Fruit fly (Drosophila melanogaster) whole organism, embryonic: ENCODE measurements around the gene Tfb5.
A peak's percentile ranks its signal among the peaks of the same experiment; 100 is the strongest.

Source experiments
- Atf-2 ChIP-seq: fragments of 200-800 bp; sonication (Bioruptor generic); optimal IDR thresholded peaks from 2 replicates; lab custom pipeline; 2016; ENCODE audit warnings: missing biosample characterization, missing genetic modification characterization
- BEAF-32 ChIP-seq: fragments of 200-800 bp; sonication (Bioruptor generic); optimal IDR thresholded peaks from 3 replicates; lab custom pipeline; 2017; ENCODE audit warnings: missing biosample characterization, missing genetic modification characterization, mild to moderate bottlenecking, moderate library complexity, missing genetic modification reagents
- C15 ChIP-seq: fragments of 200-800 bp; sonication (Bioruptor generic); IDR thresholded peaks from 3 replicates; pipeline ENCODE4 v1.3.6; 2022; ENCODE audit warnings: missing biosample characterization, missing genetic modification characterization
- CG11504 ChIP-seq: fragments of 200-800 bp; sonication (Bioruptor generic); optimal IDR thresholded peaks from 3 replicates; lab custom pipeline; 2019; ENCODE audit warnings: missing biosample characterization, mild to moderate bottlenecking, missing genetic modification characterization, moderate library complexity
- CG12299 ChIP-seq: fragments of 200-800 bp; sonication (Bioruptor generic); optimal IDR thresholded peaks from 2 replicates; lab custom pipeline; 2018; ENCODE audit warnings: missing biosample characterization, mild to moderate bottlenecking, missing genetic modification characterization
- CG13287 ChIP-seq: fragments of 200-800 bp; sonication (Bioruptor generic); IDR thresholded peaks from 2 replicates; pipeline ENCODE4 v1.3.6; 2022; ENCODE audit warnings: missing biosample characterization, missing genetic modification characterization; ENCODE audit not compliant: partially characterized antibody
- CG15479 ChIP-seq: fragments of 200-800 bp; sonication (Bioruptor generic); optimal IDR thresholded peaks from 3 replicates; lab custom pipeline; 2019; ENCODE audit warnings: missing biosample characterization, mild to moderate bottlenecking, missing genetic modification characterization, moderate library complexity
- CG17568 ChIP-seq: fragments of 200-800 bp; sonication (Bioruptor generic); optimal IDR thresholded peaks from 2 replicates; lab custom pipeline; 2018; ENCODE audit warnings: missing biosample characterization, mild to moderate bottlenecking, missing genetic modification characterization, moderate library complexity
- CG1792 ChIP-seq: fragments of 200-800 bp; sonication (Bioruptor generic); optimal IDR thresholded peaks from 2 replicates; lab custom pipeline; 2016; ENCODE audit warnings: missing biosample characterization, missing genetic modification characterization
- CG6654 ChIP-seq: fragments of 200-800 bp; sonication (Bioruptor generic); optimal IDR thresholded peaks from 2 replicates; lab custom pipeline; 2017; ENCODE audit warnings: missing biosample characterization, mild to moderate bottlenecking, missing genetic modification characterization
- CG6791 ChIP-seq: fragments of 200-800 bp; sonication (Bioruptor generic); IDR thresholded peaks from 3 replicates; pipeline ENCODE4 v1.3.6; 2022; ENCODE audit warnings: missing biosample characterization, missing genetic modification characterization; ENCODE audit not compliant: partially characterized antibody
- CG6813 ChIP-seq: fragments of 200-800 bp; sonication (Bioruptor generic); optimal IDR thresholded peaks from 2 replicates; lab custom pipeline; 2017; ENCODE audit warnings: missing biosample characterization, missing genetic modification characterization, mild to moderate bottlenecking, moderate library complexity, missing genetic modification reagents
- CG7786 ChIP-seq: fragments of 200-800 bp; sonication (Bioruptor generic); optimal IDR thresholded peaks from 2 replicates; lab custom pipeline; 2016; ENCODE audit warnings: missing biosample characterization, missing genetic modification characterization
- CG7963 ChIP-seq: fragments of 200-800 bp; sonication (Bioruptor generic); IDR thresholded peaks from 3 replicates; pipeline ENCODE4 v1.3.6; 2022; ENCODE audit warnings: missing biosample characterization, missing genetic modification characterization; ENCODE audit not compliant: partially characterized antibody
- CHES-1-like ChIP-seq: fragments of 200-800 bp; sonication (Bioruptor generic); optimal IDR thresholded peaks from 2 replicates; lab custom pipeline; 2016; ENCODE audit warnings: missing biosample characterization, missing genetic modification characterization
- Chrac-16 ChIP-seq: fragments of 200-800 bp; sonication (Bioruptor generic); optimal IDR thresholded peaks from 3 replicates; lab custom pipeline; 2016; ENCODE audit warnings: missing biosample characterization, missing genetic modification characterization
- D ChIP-seq, 2 experiments: fragments of 200-800 bp in 1 of 2; fragments of >200 bp in 1 of 2; sonication (Bioruptor generic) in 1 of 2; optimal IDR thresholded peaks; 2 replicates in 1 of 2; 3 replicates in 1 of 2; lab custom pipeline; 2017; ENCODE audit warnings: mild to moderate bottlenecking in 1 of 2, missing biosample characterization in 1 of 2, missing genetic modification characterization in 1 of 2, missing genetic modification reagents in 1 of 2
- Dll ChIP-seq: fragments of 200-800 bp; sonication (Bioruptor generic); IDR thresholded peaks from 4 replicates; pipeline ENCODE4 v1.3.6; 2022; ENCODE audit warnings: missing biosample characterization, missing genetic modification characterization; ENCODE audit not compliant: partially characterized antibody
- Ets65A ChIP-seq: fragments of 200-800 bp; sonication (Bioruptor generic); peaks from one replicate; lab custom pipeline; 2016; ENCODE audit warnings: missing biosample characterization, missing genetic modification characterization
- Gsc ChIP-seq: fragments of 200-800 bp; sonication (Bioruptor generic); IDR thresholded peaks from 2 replicates; pipeline ENCODE4 v1.3.6; 2022; ENCODE audit warnings: missing biosample characterization, missing genetic modification characterization
- Max ChIP-seq: fragments of 200-800 bp; sonication (Bioruptor generic); optimal IDR thresholded peaks from 2 replicates; lab custom pipeline; 2016; ENCODE audit warnings: missing biosample characterization, mild to moderate bottlenecking, missing genetic modification characterization
- Ptx1 ChIP-seq: fragments of 200-800 bp; sonication (Bioruptor generic); IDR thresholded peaks from 2 replicates; pipeline ENCODE4 v1.3.6; 2022; ENCODE audit warnings: missing biosample characterization, missing genetic modification characterization
- Ssrp ChIP-seq: fragments of 200-800 bp; sonication (Bioruptor generic); optimal IDR thresholded peaks from 2 replicates; lab custom pipeline; 2018; ENCODE audit warnings: missing biosample characterization, mild to moderate bottlenecking, missing genetic modification characterization, moderate library complexity
- TFAM ChIP-seq: fragments of 200-800 bp; sonication (Bioruptor generic); optimal IDR thresholded peaks from 2 replicates; lab custom pipeline; 2017; ENCODE audit warnings: missing biosample characterization, missing genetic modification characterization, inconsistent platforms
- abd-A ChIP-seq: fragments of 200-800 bp; sonication (Bioruptor generic); optimal IDR thresholded peaks from 3 replicates; lab custom pipeline; 2019; ENCODE audit warnings: missing biosample characterization, mild to moderate bottlenecking, missing genetic modification characterization, moderate library complexity
- ash1 ChIP-seq: fragments of 200-800 bp; sonication (Bioruptor generic); optimal IDR thresholded peaks from 2 replicates; lab custom pipeline; 2018; ENCODE audit warnings: missing biosample characterization, mild to moderate bottlenecking, missing genetic modification characterization
- crc ChIP-seq: fragments of 200-800 bp; sonication (Bioruptor generic); optimal IDR thresholded peaks from 2 replicates; lab custom pipeline; 2016; ENCODE audit warnings: missing biosample characterization, missing genetic modification characterization
- ems ChIP-seq: fragments of 200-800 bp; sonication (Bioruptor generic); optimal IDR thresholded peaks from 3 replicates; lab custom pipeline; 2016; ENCODE audit warnings: missing biosample characterization, missing genetic modification characterization
- fd64A ChIP-seq: fragments of 200-800 bp; sonication (Bioruptor generic); optimal IDR thresholded peaks from 3 replicates; lab custom pipeline; 2018; ENCODE audit warnings: missing biosample characterization, mild to moderate bottlenecking, missing genetic modification characterization
- gem ChIP-seq: fragments of 200-800 bp; sonication (Bioruptor generic); optimal IDR thresholded peaks from 2 replicates; lab custom pipeline; 2019; ENCODE audit warnings: missing biosample characterization, mild to moderate bottlenecking, missing genetic modification characterization, moderate library complexity
- her ChIP-seq: fragments of 200-800 bp; sonication (Bioruptor generic); optimal IDR thresholded peaks from 2 replicates; lab custom pipeline; 2016; ENCODE audit warnings: missing biosample characterization, missing genetic modification characterization
- mam ChIP-seq: fragments of 200-800 bp; sonication (Bioruptor generic); optimal IDR thresholded peaks from 3 replicates; lab custom pipeline; 2016; ENCODE audit warnings: missing biosample characterization, missing genetic modification characterization
- mirr ChIP-seq: fragments of 200-800 bp; sonication (Bioruptor generic); optimal IDR thresholded peaks from 3 replicates; lab custom pipeline; 2018; ENCODE audit warnings: missing biosample characterization, mild to moderate bottlenecking, missing genetic modification characterization
- nerfin-2 ChIP-seq: fragments of 200-800 bp; sonication (Bioruptor generic); IDR thresholded peaks from 2 replicates; pipeline ENCODE4 v1.3.6; 2022; ENCODE audit warnings: missing biosample characterization, missing genetic modification characterization; ENCODE audit not compliant: partially characterized antibody
- sd ChIP-seq: fragments of 200-800 bp; sonication (Bioruptor generic); optimal IDR thresholded peaks from 3 replicates; lab custom pipeline; 2018; ENCODE audit warnings: missing biosample characterization, mild to moderate bottlenecking, missing genetic modification characterization, moderate library complexity
- slbo ChIP-seq: fragments of 200-800 bp; sonication (Bioruptor generic); IDR thresholded peaks from 2 replicates; pipeline ENCODE4 v1.3.6; 2022; ENCODE audit warnings: missing biosample characterization, missing genetic modification characterization
- sug ChIP-seq: fragments of 200-800 bp; optimal IDR thresholded peaks from 2 replicates; lab custom pipeline; 2019; ENCODE audit warnings: missing biosample characterization, mild to moderate bottlenecking, missing genetic modification characterization, moderate library complexity
- tgo ChIP-seq: fragments of 200-800 bp; sonication (Bioruptor generic); IDR thresholded peaks from 3 replicates; pipeline ENCODE4 v1.3.6; 2022; ENCODE audit warnings: missing biosample characterization, missing genetic modification characterization
- tin ChIP-seq: fragments of 200-800 bp; sonication (Bioruptor generic); optimal IDR thresholded peaks from 3 replicates; lab custom pipeline; 2016; ENCODE audit warnings: missing biosample characterization, missing genetic modification characterization
- tna ChIP-seq: fragments of 200-800 bp; sonication (Bioruptor generic); IDR thresholded peaks from 2 replicates; pipeline ENCODE4 v1.3.6; 2022; ENCODE audit warnings: missing biosample characterization, missing genetic modification characterization; ENCODE audit not compliant: partially characterized antibody
- tup ChIP-seq: fragments of 200-800 bp; sonication (Bioruptor generic); optimal IDR thresholded peaks from 2 replicates; lab custom pipeline; 2016; ENCODE audit warnings: missing biosample characterization, mild to moderate bottlenecking, missing genetic modification characterization, moderate library complexity
- unpg ChIP-seq: fragments of 200-800 bp; sonication (Bioruptor generic); optimal IDR thresholded peaks from 3 replicates; lab custom pipeline; 2018; ENCODE audit warnings: missing biosample characterization, mild to moderate bottlenecking, missing genetic modification characterization, moderate library complexity
- zfh1 ChIP-seq: fragments of 200-800 bp; sonication (Bioruptor generic); IDR thresholded peaks from 3 replicates; pipeline ENCODE4 v1.3.6; 2022; ENCODE audit warnings: missing biosample characterization, missing genetic modification characterization

The Tfb5 gene

DNA sequence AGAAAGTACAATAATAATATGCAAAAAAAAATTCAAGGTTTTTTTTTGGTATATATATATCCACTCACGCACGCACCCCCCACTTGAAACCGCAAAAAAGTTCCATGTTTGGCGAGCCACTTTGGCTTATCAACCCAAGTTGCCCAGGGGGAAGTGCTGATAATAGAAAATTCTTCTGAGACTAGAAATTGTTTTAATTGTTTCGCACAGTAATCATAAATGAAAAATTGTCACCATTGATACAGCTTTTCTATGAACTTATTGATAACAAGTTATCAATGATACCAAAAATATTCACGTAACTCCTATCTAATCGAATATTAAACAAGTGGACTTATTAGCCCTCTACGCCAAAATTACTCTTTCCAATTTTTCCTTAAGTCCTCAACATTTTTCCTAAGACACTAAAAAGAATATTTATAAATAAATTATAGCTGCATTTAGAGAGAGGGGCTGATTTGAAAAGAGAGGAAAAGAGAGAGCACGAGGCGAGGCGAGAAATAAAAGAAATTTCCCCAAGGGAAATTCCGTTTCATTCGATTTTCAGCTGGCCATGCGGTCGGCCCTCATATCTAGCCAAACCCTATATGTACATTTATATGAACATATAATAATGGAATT lies 12.0 kb downstream of the Tfb5 start (continued):
- TF ChIP-seq CG13287 (GFP tag; lab: Robert Waterston, UW) (no peak), Gsc (GFP tag; lab: Robert Waterston, UW) (no peak), sd (peak; percentile 63)

DNA sequence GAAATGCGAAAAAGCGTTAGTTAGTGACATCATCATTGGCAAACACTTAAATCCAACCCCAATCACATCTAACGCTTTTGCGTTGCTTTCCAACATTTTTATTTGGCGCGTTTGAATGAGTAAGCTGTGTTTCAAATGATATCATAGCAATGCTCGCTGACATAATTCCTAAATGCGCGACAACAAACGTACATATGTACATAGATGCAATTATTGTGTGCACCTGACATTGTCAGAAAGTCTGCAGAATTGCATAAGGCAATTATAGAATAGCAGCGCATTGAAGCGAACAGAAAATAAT lies 12.4 kb downstream of the Tfb5 start:
- TF ChIP-seq BEAF-32 (GFP tag; lab: Kevin White, UChicago) (peak; percentile 19), her (GFP tag; lab: Kevin White, UChicago) (no peak), Ets65A (peak; percentile 80), mam (GFP tag; lab: Kevin White, UChicago) (no peak), tin (GFP tag; lab: Kevin White, UChicago) (no peak), fd64A (GFP tag; lab: Kevin White, UChicago) (no peak), abd-A (tag; lab: Kevin White, UChicago) (no peak), C15 (GFP tag; lab: Robert Waterston, UW) (no peak), Ssrp (tag; lab: Kevin White, UChicago) (peak; percentile 14), Ptx1 (GFP tag; lab: Robert Waterston, UW) (0 out of 2 replicates have a peak, but pooled peaks have one; percentile 5), CG15479 (GFP tag; lab: Kevin White, UChicago) (peak; percentile 77), Atf-2 (GFP tag; lab: Kevin White, UChicago) (no peak), crc (GFP tag; lab: Kevin White, UChicago) (no peak)

DNA sequence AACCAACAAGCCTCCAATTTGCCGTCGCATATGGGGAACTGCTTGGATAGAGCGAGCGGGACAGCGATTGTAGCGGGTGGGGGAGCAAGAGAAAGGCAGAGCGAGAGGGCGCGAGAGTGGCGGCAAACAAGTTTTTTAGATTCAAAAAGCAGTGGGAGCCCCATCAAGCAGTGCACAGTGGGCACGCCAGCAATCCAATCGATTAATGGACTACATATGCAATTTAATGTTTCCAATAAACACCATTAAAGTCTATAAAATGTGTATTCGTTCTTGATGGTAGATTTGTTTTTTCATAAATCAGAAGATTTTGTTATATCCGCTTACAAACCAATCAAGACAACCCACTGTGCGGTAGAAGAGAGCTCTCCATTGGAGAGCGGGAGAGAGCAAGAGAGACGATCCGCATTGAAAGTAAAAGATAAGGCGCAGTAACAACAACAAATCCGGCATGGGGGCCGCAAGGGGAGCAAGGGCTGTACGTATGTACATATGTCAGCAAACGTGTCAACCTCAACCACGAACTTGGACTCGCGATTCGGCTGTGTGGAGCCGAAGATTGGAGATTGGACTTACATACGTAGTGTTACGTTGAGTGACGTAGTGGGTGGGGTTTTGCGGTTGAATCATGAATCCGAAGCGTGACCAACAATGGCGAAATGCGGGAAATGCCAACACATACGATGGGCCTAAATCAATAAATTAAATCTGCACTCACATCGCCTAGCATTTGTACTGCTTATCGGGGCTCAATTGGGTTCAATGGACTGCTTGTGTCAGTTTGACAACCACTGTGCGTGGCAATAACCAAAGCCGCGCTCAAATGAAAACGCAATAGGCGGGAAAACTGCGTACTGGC lies 13.0 kb downstream of the Tfb5 start:
- peak; percentile 96 for TF ChIP-seq abd-A (tag; lab: Kevin White, UChicago)
- peak; percentile 99 for TF ChIP-seq slbo (GFP tag; lab: Robert Waterston, UW)
- peak; percentile 98 for TF ChIP-seq CG11504 (tag; lab: Kevin White, UChicago)
- peak; percentile 100 for TF ChIP-seq zfh1
- peak; percentile 99 for TF ChIP-seq ems
- peak; percentile 99 for TF ChIP-seq Max (GFP tag; lab: Kevin White, UChicago)
- peak; percentile 99 for TF ChIP-seq mirr (GFP tag; lab: Kevin White, UChicago)
- TF ChIP-seq D (optimal IDR thresholded peaks at IDR 0.05; lab: Kevin White, UChicago), result no peak
- TF ChIP-seq D (GFP tag; optimal IDR thresholded peaks at IDR 0.05; lab: Kevin White, UChicago), result peak; percentile 99
- TF ChIP-seq CG12299, result peak; percentile 97
- TF ChIP-seq CG6791, result peak; percentile 60; the same call in 1 of the 3 replicates
- peak; percentile 99 for TF ChIP-seq CG6813 (GFP tag; lab: Kevin White, UChicago)
- peak; percentile 99 for TF ChIP-seq CG1792
- TF ChIP-seq CG17568 (GFP tag; lab: Kevin White, UChicago), result peak; percentile 97
- peak; percentile 97 for TF ChIP-seq CG6654 (GFP tag; lab: Kevin White, UChicago)
- peak; percentile 55 for TF ChIP-seq tna (GFP tag; lab: Robert Waterston, UW)
- peak; percentile 70 for TF ChIP-seq CG7963 (GFP tag; lab: Robert Waterston, UW)
- peak; percentile 59; the same call in 1 of the 4 replicates for TF ChIP-seq Dll (GFP tag; lab: Robert Waterston, UW)
- TF ChIP-seq BEAF-32 (GFP tag; lab: Kevin White, UChicago), result peak; percentile 24
- peak; percentile 99 for TF ChIP-seq CHES-1-like (GFP tag; lab: Kevin White, UChicago)
- peak; percentile 100 for TF ChIP-seq unpg (GFP tag; lab: Kevin White, UChicago)
- peak; percentile 98 for TF ChIP-seq tup (GFP tag; lab: Kevin White, UChicago)
- peak; percentile 99 for TF ChIP-seq CG7786 (GFP tag; lab: Kevin White, UChicago)
- TF ChIP-seq Chrac-16 (GFP tag; lab: Kevin White, UChicago), result peak; percentile 99
- peak; percentile 74 for TF ChIP-seq nerfin-2 (GFP tag; lab: Robert Waterston, UW)
- TF ChIP-seq ash1 (GFP tag; lab: Kevin White, UChicago), result peak; percentile 93
- TF ChIP-seq tgo, result peak; percentile 99
- TF ChIP-seq TFAM (GFP tag; lab: Kevin White, UChicago), result peak; percentile 94
- peak; percentile 100 for TF ChIP-seq gem
- TF ChIP-seq sug (tag; lab: Kevin White, UChicago), result peak; percentile 100
